Worm (Caenorhabditis elegans) whole organism, young adult: ENCODE measurements around the gene rnp-7.
"Not testable (repeated sequence)": the region's sequence is repeated elsewhere in the genome, so short reads cannot be mapped to it uniquely, and the experiment has no call there.

Experiments
- F23B12.7 ChIP-seq: sonication (generic microtip); optimal IDR thresholded peaks from 2 replicates; lab custom pipeline; 2017; ENCODE audit warnings: missing genetic modification characterization, mild to moderate bottlenecking, missing compliant biosample characterization, antibody characterized with exemption, moderate library complexity; ENCODE audit not compliant: insufficient read depth
- F57C9.4 ChIP-seq: sonication (generic microtip); optimal IDR thresholded peaks from 2 replicates; lab custom pipeline; 2017; ENCODE audit warnings: mild to moderate bottlenecking, missing genetic modification characterization, missing compliant biosample characterization
- K11D2.4 ChIP-seq: fragments of 200-800 bp; sonication (Bioruptor generic); IDR thresholded peaks from 2 replicates; pipeline ENCODE4 v1.3.6; 2022; ENCODE audit warnings: missing genetic modification reagents, missing genetic modification characterization, missing compliant biosample characterization
- Y53G8AR.9 ChIP-seq: fragments of 200-800 bp; sonication (Bioruptor generic); conservative IDR thresholded peaks from 2 replicates; pipeline ENCODE4 v1.3.6; 2022; ENCODE audit warnings: missing genetic modification reagents, missing genetic modification characterization, missing compliant biosample characterization
- Y95B8A.8 ChIP-seq: fragments of 200-800 bp; sonication (Bioruptor generic); IDR thresholded peaks from 2 replicates; pipeline ENCODE4 v1.3.6; 2022; ENCODE audit warnings: missing genetic modification reagents, missing genetic modification characterization, missing compliant biosample characterization
- ama-1 ChIP-seq, 3 experiments: fragments of 150-350 bp in 1 of 3; sonication (generic microtip) in 2 of 3; optimal IDR thresholded peaks; 2 replicates each; lab custom pipeline; 2014 to 2018; ENCODE audit warnings: missing biosample characterization in 2 of 3, missing genetic modification characterization in 2 of 3, missing genetic modification reagents in 2 of 3
- attf-3 ChIP-seq: fragments of 200-800 bp; sonication (Bioruptor generic); conservative IDR thresholded peaks from 2 replicates; pipeline ENCODE4 v1.3.6; 2022; ENCODE audit warnings: missing genetic modification reagents, missing genetic modification characterization, missing compliant biosample characterization
- cebp-2 ChIP-seq: fragments of 200-800 bp; sonication (Bioruptor generic); IDR thresholded peaks from 2 replicates; pipeline ENCODE4 v1.3.6; 2022; ENCODE audit warnings: missing genetic modification characterization, missing compliant biosample characterization
- ceh-58 ChIP-seq: fragments of 200-800 bp; sonication (Bioruptor generic); IDR thresholded peaks from 2 replicates; pipeline ENCODE4 v1.3.6; 2022; ENCODE audit warnings: missing genetic modification characterization, missing compliant biosample characterization
- ceh-91 ChIP-seq: fragments of 200-800 bp; sonication (Bioruptor generic); IDR thresholded peaks from 2 replicates; pipeline ENCODE4 v1.3.6; 2022; ENCODE audit warnings: missing genetic modification reagents, missing genetic modification characterization, missing compliant biosample characterization
- egl-18 ChIP-seq: fragments of 200-800 bp; sonication (Bioruptor generic); IDR thresholded peaks from 2 replicates; pipeline ENCODE4 v1.3.6; 2022; ENCODE audit warnings: missing genetic modification reagents, missing genetic modification characterization, missing compliant biosample characterization
- egl-44 ChIP-seq: fragments of 200-800 bp; sonication (Bioruptor generic); IDR thresholded peaks from 2 replicates; pipeline ENCODE4 v1.3.6; 2022; ENCODE audit warnings: missing genetic modification reagents, missing genetic modification characterization, missing compliant biosample characterization
- ekl-4 ChIP-seq: fragments of 200-800 bp; sonication (Bioruptor generic); IDR thresholded peaks from 2 replicates; pipeline ENCODE4 v1.3.6; 2022; ENCODE audit warnings: missing genetic modification reagents, missing genetic modification characterization, missing compliant biosample characterization
- fkh-3 ChIP-seq: sonication (generic microtip); optimal IDR thresholded peaks from 2 replicates; lab custom pipeline; 2016; ENCODE audit warnings: mild to moderate bottlenecking, missing genetic modification characterization, missing compliant biosample characterization
- hlh-12 ChIP-seq: sonication (generic microtip); optimal IDR thresholded peaks from 2 replicates; lab custom pipeline; 2016; ENCODE audit warnings: missing genetic modification characterization, missing compliant biosample characterization
- hmg-1.2 ChIP-seq: fragments of 200-800 bp; sonication (Bioruptor generic); IDR thresholded peaks from 2 replicates; pipeline ENCODE4 v1.3.6; 2022; ENCODE audit warnings: missing genetic modification reagents, missing genetic modification characterization, missing compliant biosample characterization
- let-607 ChIP-seq, 2 experiments: fragments of 200-800 bp in 1 of 2; sonication (Bioruptor generic) in 1 of 2; sonication (generic microtip) in 1 of 2; optimal IDR thresholded peaks; 2 replicates each; lab custom pipeline; 2016 to 2018; ENCODE audit warnings: mild to moderate bottlenecking in 2 of 2, missing compliant biosample characterization in 2 of 2, missing genetic modification characterization in 2 of 2, moderate library complexity in 2 of 2, missing genotype in 1 of 2
- lin-54 ChIP-seq: fragments of 200-800 bp; sonication (Bioruptor generic); optimal IDR thresholded peaks from 2 replicates; lab custom pipeline; 2018; ENCODE audit warnings: mild to moderate bottlenecking, missing genetic modification characterization, missing compliant biosample characterization
- lir-1 ChIP-seq: fragments of 200-800 bp; sonication (Bioruptor generic); conservative IDR thresholded peaks from 2 replicates; pipeline ENCODE4 v1.3.6; 2022; ENCODE audit warnings: missing genetic modification reagents, missing genetic modification characterization, missing compliant biosample characterization
- lsl-1 ChIP-seq: fragments of 200-800 bp; sonication (Bioruptor generic); optimal IDR thresholded peaks from 2 replicates; lab custom pipeline; 2018; ENCODE audit warnings: mild to moderate bottlenecking, missing genetic modification characterization, moderate library complexity, missing compliant biosample characterization
- lsy-27 ChIP-seq: sonication (generic microtip); optimal IDR thresholded peaks from 2 replicates; lab custom pipeline; 2017; ENCODE audit warnings: missing genetic modification characterization, mild to moderate bottlenecking, missing compliant biosample characterization, antibody characterized with exemption, missing genotype, borderline replicate concordance; ENCODE audit not compliant: insufficient read depth
- madf-10 ChIP-seq: sonication (generic microtip); optimal IDR thresholded peaks from 2 replicates; lab custom pipeline; 2016; ENCODE audit warnings: mild to moderate bottlenecking, missing genetic modification characterization, missing compliant biosample characterization
- madf-8 ChIP-seq: fragments of 200-800 bp; sonication (Bioruptor generic); conservative IDR thresholded peaks from 2 replicates; pipeline ENCODE4 v1.3.6; 2022; ENCODE audit warnings: missing genetic modification reagents, missing genetic modification characterization, missing compliant biosample characterization
- mel-28 ChIP-seq: sonication (generic microtip); optimal IDR thresholded peaks from 2 replicates; lab custom pipeline; 2016; ENCODE audit warnings: borderline replicate concordance, mild to moderate bottlenecking, missing genetic modification characterization, missing compliant biosample characterization
- nfya-1 ChIP-seq: sonication (generic microtip); optimal IDR thresholded peaks from 2 replicates; lab custom pipeline; 2017; ENCODE audit warnings: antibody characterized with exemption, missing compliant biosample characterization, missing genetic modification characterization, borderline replicate concordance; ENCODE audit not compliant: insufficient read depth
- nhr-179 ChIP-seq: sonication (generic microtip); optimal IDR thresholded peaks from 2 replicates; lab custom pipeline; 2016; ENCODE audit warnings: mild to moderate bottlenecking, missing genetic modification characterization, missing compliant biosample characterization
- nhr-27 ChIP-seq: fragments of 200-800 bp; sonication (Bioruptor generic); optimal IDR thresholded peaks from 2 replicates; lab custom pipeline; 2018; ENCODE audit warnings: mild to moderate bottlenecking, missing genetic modification characterization, moderate library complexity, missing compliant biosample characterization
- rec-8 ChIP-seq, 2 experiments: sonication (generic microtip); optimal IDR thresholded peaks; 2 replicates each; lab custom pipeline; 2016; ENCODE audit warnings: mild to moderate bottlenecking in 2 of 2, missing genetic modification characterization in 2 of 2, missing genetic modification reagents in 2 of 2, missing genotype in 2 of 2, missing biosample characterization in 1 of 2, missing compliant biosample characterization in 1 of 2, moderate library complexity in 1 of 2
- rpc-1 ChIP-seq, 2 experiments: fragments of 150-350 bp in 1 of 2; sonication (generic microtip) in 1 of 2; optimal IDR thresholded peaks; 2 replicates each; lab custom pipeline; 2014 to 2018; ENCODE audit warnings: missing biosample characterization in 1 of 2, missing genetic modification characterization in 1 of 2, missing genetic modification reagents in 1 of 2, missing genotype in 1 of 2
- sdz-38 ChIP-seq: sonication (generic microtip); optimal IDR thresholded peaks from 2 replicates; lab custom pipeline; 2016; ENCODE audit warnings: missing genotype, missing genetic modification characterization, missing compliant biosample characterization
- snpc-1.1 ChIP-seq: sonication (generic microtip); optimal IDR thresholded peaks from 2 replicates; lab custom pipeline; 2017; ENCODE audit warnings: missing genetic modification characterization, mild to moderate bottlenecking, missing compliant biosample characterization, antibody characterized with exemption, moderate library complexity, missing genotype, missing genetic modification reagents; ENCODE audit not compliant: insufficient read depth
- snpc-1.3 ChIP-seq: sonication (generic microtip); optimal IDR thresholded peaks from 2 replicates; lab custom pipeline; 2017; ENCODE audit warnings: missing genetic modification characterization, mild to moderate bottlenecking, missing compliant biosample characterization, antibody characterized with exemption, moderate library complexity, missing genotype, missing genetic modification reagents; ENCODE audit not compliant: insufficient read depth
- sptf-2 ChIP-seq: fragments of 200-800 bp; sonication (Bioruptor generic); optimal IDR thresholded peaks from 2 replicates; lab custom pipeline; 2018; ENCODE audit warnings: mild to moderate bottlenecking, missing genetic modification characterization, missing compliant biosample characterization
- unc-62 ChIP-seq: fragments of 150-350 bp; optimal IDR thresholded peaks from 2 replicates; lab custom pipeline; 2014; ENCODE audit warnings: missing biosample characterization, missing genetic modification reagents, missing genetic modification characterization
- ztf-25 ChIP-seq: fragments of 200-800 bp; sonication (Bioruptor generic); IDR thresholded peaks from 2 replicates; pipeline ENCODE4 v1.3.6; 2022; ENCODE audit warnings: missing genetic modification reagents, missing genetic modification characterization, missing compliant biosample characterization
- ztf-28 ChIP-seq: fragments of 200-800 bp; sonication (Bioruptor generic); IDR thresholded peaks from 2 replicates; pipeline ENCODE4 v1.3.6; 2022; ENCODE audit warnings: missing genetic modification reagents, missing genetic modification characterization, missing compliant biosample characterization
- ztf-6 ChIP-seq: fragments of 200-800 bp; sonication (Bioruptor generic); IDR thresholded peaks from 2 replicates; pipeline ENCODE4 v1.3.6; 2022; ENCODE audit warnings: missing genetic modification reagents, missing genetic modification characterization, missing compliant biosample characterization

rnp-7 gene

ce11 chrIII:7136015-7136414, 24.9 kb downstream of the rnp-7 start, which contains the start of gene B0280.17:
B0280.17 (minus strand) TSS chrIII:7136115.
- TF ChIP-seq cebp-2 (GFP tag; lab: Robert Waterston, UW) (no peak), ceh-91 (no peak), nhr-27 (tag; lab: Kevin White, UChicago) (no peak), ztf-28 (GFP tag; lab: Robert Waterston, UW) (no peak), unc-62 (no peak), F57C9.4 (tag; lab: Kevin White, UChicago) (no peak), ekl-4 (GFP tag; lab: Robert Waterston, UW) (no peak), rpc-1 (optimal IDR thresholded peaks at IDR 0.05; lab: Kevin White, UChicago) (no peak), rpc-1 (tag; optimal IDR thresholded peaks at IDR 0.05; lab: Kevin White, UChicago) (no peak), rec-8 (tag; optimal IDR thresholded peaks at IDR 0.05; lab: Kevin White, UChicago) (no peak)

- TF ChIP-seq attf-3, result peak; percentile 91
- no peak for TF ChIP-seq madf-8 (GFP tag; lab: Robert Waterston, UW)
- TF ChIP-seq ama-1 (optimal IDR thresholded peaks at IDR 0.05; lab: Kevin White, UChicago), result no peak
- no peak for TF ChIP-seq ama-1 (GFP tag; optimal IDR thresholded peaks at IDR 0.05; lab: Kevin White, UChicago)
- TF ChIP-seq lin-54 (GFP tag; lab: Kevin White, UChicago), result peak; percentile 14
Measured at ce11 chrIII:7133559-7133958, 27.4 kb downstream of the rnp-7 start, which contains the start of the genes pot-1 and ggtb-1. pot-1 (minus strand) TSS chrIII:7133678. ggtb-1 (plus strand) TSS chrIII:7133766.

DNA sequence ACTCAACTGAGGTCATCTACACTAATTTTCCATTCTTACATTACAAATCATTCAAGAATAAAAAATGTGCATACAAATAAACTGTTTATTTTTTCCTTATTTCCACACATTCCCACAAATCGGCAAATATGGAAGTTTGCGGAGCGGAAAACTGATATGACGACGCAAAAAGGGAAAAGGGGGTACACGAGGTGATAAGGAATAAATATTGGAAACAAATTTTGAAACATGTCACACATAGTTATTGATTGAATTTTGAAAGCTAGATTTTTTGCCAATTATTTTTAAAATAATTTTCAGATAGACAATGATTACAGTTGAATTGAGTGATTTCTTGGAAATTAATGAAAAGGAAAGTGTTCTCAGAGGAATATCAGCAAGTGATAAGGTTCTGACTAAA, 32.4 kb downstream of the rnp-7 start, which contains the start of gene viro-2:
Gene viro-2 (plus strand): TSS at position 301 of the 400 bp plus-strand sequence.
- TF ChIP-seq cebp-2 (GFP tag; lab: Robert Waterston, UW); madf-10 (tag; lab: Kevin White, UChicago); ceh-58 (GFP tag; lab: Robert Waterston, UW): not testable (repeated sequence)

ce11 chrIII:7124364-7124763, 36.6 kb downstream of the rnp-7 start, which contains the start of gene B0280.2:
B0280.2 (plus strand) TSS chrIII:7124664.
- TF ChIP-seq sdz-38 (tag; lab: Kevin White, UChicago) (no peak), Y53G8AR.9 (GFP tag; lab: Robert Waterston, UW) (no peak), hlh-12 (tag; lab: Kevin White, UChicago) (no peak), madf-10 (tag; lab: Kevin White, UChicago) (no peak), sptf-2 (no peak)

- TF ChIP-seq mel-28 (tag; lab: Kevin White, UChicago), result no peak
- no peak for TF ChIP-seq nfya-1
- peak; percentile 28; the same call in 1 of the 2 replicates for TF ChIP-seq hmg-1.2 (GFP tag; lab: Robert Waterston, UW)
- TF ChIP-seq F57C9.4 (tag; lab: Kevin White, UChicago), result no peak
- no peak for TF ChIP-seq Y53G8AR.9 (GFP tag; lab: Robert Waterston, UW)
- peak; percentile 41 for TF ChIP-seq snpc-1.3 (tag; lab: Kevin White, UChicago)
- no peak for TF ChIP-seq fkh-3 (tag; lab: Kevin White, UChicago)
- no peak for TF ChIP-seq sdz-38 (tag; lab: Kevin White, UChicago)
- TF ChIP-seq ztf-6 (GFP tag; lab: Robert Waterston, UW), result no peak
- no peak for TF ChIP-seq let-607 (tag; optimal IDR thresholded peaks at IDR 0.05; lab: Kevin White, UChicago)
- TF ChIP-seq egl-18 (GFP tag; lab: Robert Waterston, UW), result no peak
- no peak for TF ChIP-seq nhr-179 (tag; lab: Kevin White, UChicago)
- TF ChIP-seq lsl-1 (GFP tag; lab: Kevin White, UChicago), result peak; percentile 14
- TF ChIP-seq K11D2.4 (GFP tag; lab: Robert Waterston, UW), result no peak
- TF ChIP-seq ztf-25 (GFP tag; lab: Robert Waterston, UW), result no peak
- TF ChIP-seq cebp-2 (GFP tag; lab: Robert Waterston, UW), result no peak
- no peak for TF ChIP-seq Y95B8A.8
- no peak for TF ChIP-seq lsy-27 (tag; lab: Kevin White, UChicago)
- TF ChIP-seq lir-1, result no peak
- no peak for TF ChIP-seq F23B12.7 (tag; lab: Kevin White, UChicago)
- TF ChIP-seq rec-8 (tag; optimal IDR thresholded peaks at IDR 0.05; lab: Kevin White, UChicago), result no peak
- no peak for TF ChIP-seq rpc-1 (optimal IDR thresholded peaks at IDR 0.05; lab: Kevin White, UChicago)
- TF ChIP-seq rpc-1 (tag; optimal IDR thresholded peaks at IDR 0.05; lab: Kevin White, UChicago), result no peak
- TF ChIP-seq egl-44 (GFP tag; lab: Robert Waterston, UW), result no peak
- peak; percentile 32 for TF ChIP-seq snpc-1.1
Measured at ce11 chrIII:7122860-7123259, 38.1 kb downstream of the rnp-7 start, which contains the start of the genes B0280.9 and rpia-1. B0280.9 (minus strand) TSS chrIII:7122895. rpia-1 (plus strand) TSS chrIII:7123128.
